Fruit fly (Drosophila melanogaster): Measurements from ENCODE around the gene Mob3.

Mob3 gene

dm6 chr2L:10315888-10316287 lies 50.8 kb downstream of the Mob3 start:
- TF ChIP-seq OdsH (GFP tag; optimal IDR thresholded peaks at IDR 0.05) (no peak), dsx (GFP tag; optimal IDR thresholded peaks at IDR 0.05; ENCODE audit: poor library complexity, severe bottlenecking) (no peak), acj6 (GFP tag; optimal IDR thresholded peaks at IDR 0.05) (no peak), CG3919 (GFP tag; optimal IDR thresholded peaks at IDR 0.05) (no peak), lz (GFP tag; optimal IDR thresholded peaks at IDR 0.05) (no peak), eg (GFP tag; IDR thresholded peaks at IDR 0.05) (no peak), CG32006 (GFP tag; optimal IDR thresholded peaks at IDR 0.05) (no peak), Smox (GFP tag; optimal IDR thresholded peaks at IDR 0.05) (no peak), Sox102F (GFP tag; optimal IDR thresholded peaks at IDR 0.05) (no peak), CG11762 (GFP tag; optimal IDR thresholded peaks at IDR 0.05; ENCODE audit: insufficient read depth) (no peak), fd85E (GFP tag; optimal IDR thresholded peaks at IDR 0.05) (no peak)
